Worm (Caenorhabditis elegans) whole organism, late embryonic: ENCODE measurements around the gene F45D3.2.
A peak's percentile ranks its signal among the peaks of the same experiment; 100 is the strongest.

ENCODE experiments used
- C08G9.2 ChIP-seq: sonication (generic microtip); optimal IDR thresholded peaks from 2 replicates; lab custom pipeline; 2016; ENCODE audit warnings: mild to moderate bottlenecking, missing genetic modification characterization, moderate library complexity, missing compliant biosample characterization
- K02D7.2 ChIP-seq: sonication (generic microtip); optimal IDR thresholded peaks from 2 replicates; lab custom pipeline; 2017; ENCODE audit warnings: mild to moderate bottlenecking, missing genetic modification characterization, missing compliant biosample characterization
- T23F11.4 ChIP-seq: fragments of 200-800 bp; sonication (Bioruptor generic); optimal IDR thresholded peaks from 2 replicates; lab custom pipeline; 2018; ENCODE audit warnings: mild to moderate bottlenecking, missing genetic modification characterization, missing compliant biosample characterization
- Y22D7AL.16 ChIP-seq: sonication (generic microtip); optimal IDR thresholded peaks from 2 replicates; lab custom pipeline; 2016; ENCODE audit warnings: missing genetic modification characterization, missing compliant biosample characterization
- ceh-18 ChIP-seq: sonication (generic microtip); optimal IDR thresholded peaks from 2 replicates; lab custom pipeline; 2016; ENCODE audit warnings: missing genetic modification characterization, missing compliant biosample characterization
- ceh-24 ChIP-seq: sonication (generic microtip); optimal IDR thresholded peaks from 2 replicates; lab custom pipeline; 2016; ENCODE audit warnings: mild to moderate bottlenecking, missing genetic modification characterization, missing compliant biosample characterization
- ceh-30 ChIP-seq: fragments of 150-350 bp; optimal IDR thresholded peaks from 2 replicates; lab custom pipeline; 2014; ENCODE audit warnings: missing biosample characterization, missing genetic modification characterization
- ceh-31 ChIP-seq: sonication (generic microtip); optimal IDR thresholded peaks from 2 replicates; lab custom pipeline; 2016; ENCODE audit warnings: missing genetic modification characterization, missing compliant biosample characterization
- ceh-45 ChIP-seq: fragments of 200-800 bp; sonication (Bioruptor generic); IDR thresholded peaks from 2 replicates; pipeline ENCODE4 v1.3.6; 2022; ENCODE audit warnings: missing genetic modification reagents, missing genetic modification characterization, missing compliant biosample characterization
- ceh-48 ChIP-seq: sonication (generic microtip); optimal IDR thresholded peaks from 2 replicates; lab custom pipeline; 2016; ENCODE audit warnings: missing genetic modification characterization, inconsistent platforms, missing compliant biosample characterization
- ceh-9 ChIP-seq: sonication (generic microtip); optimal IDR thresholded peaks from 2 replicates; lab custom pipeline; 2016; ENCODE audit warnings: mild to moderate bottlenecking, missing genetic modification characterization, inconsistent platforms, missing compliant biosample characterization
- che-1 ChIP-seq: sonication (generic microtip); optimal IDR thresholded peaks from 2 replicates; lab custom pipeline; 2016; ENCODE audit warnings: mild to moderate bottlenecking, missing genetic modification characterization, missing compliant biosample characterization
- dve-1 ChIP-seq: sonication (generic microtip); optimal IDR thresholded peaks from 2 replicates; lab custom pipeline; 2017; ENCODE audit warnings: antibody characterized with exemption, mild to moderate bottlenecking, missing genetic modification characterization, missing compliant biosample characterization
- elt-2 ChIP-seq: sonication (generic microtip); optimal IDR thresholded peaks from 2 replicates; lab custom pipeline; 2016; ENCODE audit warnings: missing genetic modification reagents, missing genetic modification characterization, missing compliant biosample characterization
- ets-4 ChIP-seq: sonication (generic microtip); optimal IDR thresholded peaks from 2 replicates; lab custom pipeline; 2016; ENCODE audit warnings: missing genetic modification characterization, missing compliant biosample characterization
- fkh-10 ChIP-seq: fragments of 150-350 bp; optimal IDR thresholded peaks from 2 replicates; lab custom pipeline; 2014; ENCODE audit warnings: missing biosample characterization, missing genetic modification reagents, missing genetic modification characterization
- hlh-13 ChIP-seq: fragments of 200-800 bp; sonication (Bioruptor generic); optimal IDR thresholded peaks from 2 replicates; lab custom pipeline; 2018; ENCODE audit warnings: mild to moderate bottlenecking, missing genetic modification characterization, missing compliant biosample characterization
- hlh-15 ChIP-seq: sonication (generic microtip); optimal IDR thresholded peaks from 2 replicates; lab custom pipeline; 2016; ENCODE audit warnings: missing genetic modification characterization, missing compliant biosample characterization
- hlh-6 ChIP-seq: sonication (generic microtip); optimal IDR thresholded peaks from 2 replicates; lab custom pipeline; 2016; ENCODE audit warnings: missing genotype, missing genetic modification characterization, missing compliant biosample characterization
- hlh-8 ChIP-seq: sonication (generic microtip); optimal IDR thresholded peaks from 2 replicates; lab custom pipeline; 2016; ENCODE audit warnings: missing genotype, missing genetic modification characterization, missing compliant biosample characterization
- lin-11 ChIP-seq: fragments of 200-800 bp; sonication (Bioruptor generic); optimal IDR thresholded peaks from 2 replicates; lab custom pipeline; 2018; ENCODE audit warnings: mild to moderate bottlenecking, missing genetic modification characterization, missing compliant biosample characterization
- mec-3 ChIP-seq: sonication (generic microtip); optimal IDR thresholded peaks from 2 replicates; lab custom pipeline; 2016; ENCODE audit warnings: borderline replicate concordance, missing genetic modification characterization, missing compliant biosample characterization
- npax-4 ChIP-seq: sonication (generic microtip); optimal IDR thresholded peaks from 2 replicates; lab custom pipeline; 2016; ENCODE audit warnings: missing genetic modification characterization, missing compliant biosample characterization
- odd-2 ChIP-seq: sonication (generic microtip); optimal IDR thresholded peaks from 2 replicates; lab custom pipeline; 2017; ENCODE audit warnings: antibody characterized with exemption, mild to moderate bottlenecking, missing genetic modification characterization, missing compliant biosample characterization
- pha-4 ChIP-seq: fragments of 150-350 bp; optimal IDR thresholded peaks from 2 replicates; lab custom pipeline; 2018; ENCODE audit warnings: missing biosample characterization, missing genetic modification reagents, missing genetic modification characterization
- rnt-1 ChIP-seq: sonication (generic microtip); optimal IDR thresholded peaks from 2 replicates; lab custom pipeline; 2016; ENCODE audit warnings: missing genetic modification characterization, missing compliant biosample characterization
- sox-2 ChIP-seq: fragments of 200-800 bp; sonication (Bioruptor generic); IDR thresholded peaks from 2 replicates; pipeline ENCODE4 v1.3.6; 2022; ENCODE audit warnings: missing genetic modification reagents, missing genetic modification characterization, missing compliant biosample characterization
- sox-4 ChIP-seq: sonication (generic microtip); optimal IDR thresholded peaks from 2 replicates; lab custom pipeline; 2017; ENCODE audit warnings: mild to moderate bottlenecking, missing genetic modification characterization, inconsistent platforms, missing compliant biosample characterization
- tbx-7 ChIP-seq: sonication (generic microtip); optimal IDR thresholded peaks from 2 replicates; lab custom pipeline; 2016; ENCODE audit warnings: missing genotype, missing genetic modification characterization, missing compliant biosample characterization
- unc-42 ChIP-seq: sonication (generic microtip); optimal IDR thresholded peaks from 2 replicates; lab custom pipeline; 2016; ENCODE audit warnings: missing genotype, missing genetic modification characterization, missing compliant biosample characterization
- unc-55 ChIP-seq: sonication (generic microtip); optimal IDR thresholded peaks from 2 replicates; lab custom pipeline; 2017; ENCODE audit warnings: missing biosample characterization, missing genetic modification reagents, missing genetic modification characterization

The F45D3.2 gene

ce11 chrV:12509922-12510582, 30.8 kb upstream of the F45D3.2 start (continued):
- TF ChIP-seq ceh-48 (peak; percentile 38), sox-4 (tag; lab: Kevin White, UChicago) (peak; percentile 77), hlh-13 (GFP tag; lab: Kevin White, UChicago) (peak; percentile 79), npax-4 (tag; lab: Kevin White, UChicago) (peak; percentile 21)

DNA sequence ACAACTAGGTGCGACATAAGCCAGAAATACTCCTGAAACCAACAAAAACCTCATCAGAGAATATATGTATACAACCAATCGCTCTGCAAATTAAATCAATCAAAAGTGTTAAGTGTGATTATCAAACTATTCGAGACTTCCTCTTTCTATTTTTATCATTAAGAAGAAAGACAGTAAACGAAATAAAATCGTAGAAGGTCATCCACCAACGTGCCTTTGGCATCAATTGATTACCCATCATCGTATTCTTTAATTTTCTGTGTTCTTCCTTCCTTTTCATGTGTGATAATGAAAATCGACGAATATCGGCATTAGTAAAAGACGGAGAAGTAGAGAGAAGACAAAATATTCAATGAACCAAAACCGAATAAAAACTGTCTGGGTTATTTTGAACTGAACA, 28.9 kb upstream of the F45D3.2 start:
- no peak for TF ChIP-seq pha-4
- TF ChIP-seq unc-42, result no peak
- TF ChIP-seq T23F11.4, result no peak
- TF ChIP-seq che-1, result no peak
- TF ChIP-seq tbx-7 (tag; lab: Kevin White, UChicago), result no peak
- no peak for TF ChIP-seq ets-4 (tag; lab: Kevin White, UChicago)
- no peak for TF ChIP-seq sox-2 (GFP tag; lab: Robert Waterston, UW)
- no peak for TF ChIP-seq mec-3 (tag; lab: Kevin White, UChicago)
- TF ChIP-seq hlh-15 (tag; lab: Kevin White, UChicago), result no peak
- TF ChIP-seq fkh-10, result no peak
- no peak for TF ChIP-seq ceh-45 (GFP tag; lab: Robert Waterston, UW)
- no peak for TF ChIP-seq lin-11 (tag; lab: Kevin White, UChicago)
- TF ChIP-seq ceh-31 (tag; lab: Kevin White, UChicago), result no peak
- TF ChIP-seq ceh-9, result no peak
- TF ChIP-seq K02D7.2 (tag; lab: Kevin White, UChicago), result no peak
- no peak for TF ChIP-seq rnt-1

ce11 chrV:12512773-12513172, 28.1 kb upstream of the F45D3.2 start, which contains the start of the genes T28H10.2 and lgmn-1:
T28H10.2 (minus strand) TSS chrV:12512949.
lgmn-1 (plus strand) TSS chrV:12513056.
- peak; percentile 89 for TF ChIP-seq elt-2
- no peak for TF ChIP-seq odd-2

- TF ChIP-seq hlh-6 (tag; lab: Kevin White, UChicago) (no peak), elt-2 (peak; percentile 67)
Measured at ce11 chrV:12513900-12514299, 26.9 kb upstream of the F45D3.2 start.

ce11 chrV:12517148-12517547, 23.7 kb upstream of the F45D3.2 start, which contains the start of gene cal-1:
cal-1 (minus strand) TSS chrV:12517248.
- TF ChIP-seq T23F11.4, result no peak
- TF ChIP-seq dve-1 (tag; lab: Kevin White, UChicago), result no peak
- TF ChIP-seq ceh-30 (tag; lab: Kevin White, UChicago), result no peak
- no peak for TF ChIP-seq fkh-10
- TF ChIP-seq Y22D7AL.16, result no peak
- no peak for TF ChIP-seq C08G9.2 (tag; lab: Kevin White, UChicago)
- no peak for TF ChIP-seq che-1
- TF ChIP-seq hlh-8 (tag; lab: Kevin White, UChicago), result no peak
- no peak for TF ChIP-seq tbx-7 (tag; lab: Kevin White, UChicago)
- TF ChIP-seq unc-42, result no peak

ce11 chrV:12517757-12518156, 23.1 kb upstream of the F45D3.2 start:
- peak; percentile 57 for TF ChIP-seq unc-55 (GFP tag; lab: Kevin White, UChicago)
- TF ChIP-seq ceh-18 (tag; lab: Kevin White, UChicago), result peak; percentile 54
- TF ChIP-seq ceh-24 (tag; lab: Kevin White, UChicago), result no peak
